Worm (Caenorhabditis elegans): ENCODE results near the gene cdd-2.

Gene cdd-2

ce11 chrIV:7501337-7501736 is 46.4 kb downstream of the cdd-2 start, which contains the start of gene F55G1.15:
Gene F55G1.15 (minus strand): TSS chrIV:7501437.
- TF ChIP-seq unc-62 (GFP tag; optimal IDR thresholded peaks at IDR 0.05) (no peak), alr-1 (tag; optimal IDR thresholded peaks at IDR 0.05) (no peak), Y55F3AM.14 (GFP tag; optimal IDR thresholded peaks at IDR 0.05) (no peak), fos-1 (tag; optimal IDR thresholded peaks at IDR 0.05) (no peak), nhr-11 (tag; optimal IDR thresholded peaks at IDR 0.05) (no peak), egl-27 (tag; optimal IDR thresholded peaks at IDR 0.05) (no peak), ama-1 (optimal IDR thresholded peaks at IDR 0.05) (no peak), lin-39 (tag; optimal IDR thresholded peaks at IDR 0.05) (no peak), unc-55 (GFP tag; optimal IDR thresholded peaks at IDR 0.05) (no peak), ztf-1 (GFP tag; conservative IDR thresholded peaks at IDR 0.05) (no peak), nhr-6 (tag; optimal IDR thresholded peaks at IDR 0.05) (no peak), mbf-1 (tag; optimal IDR thresholded peaks at IDR 0.05) (no peak), nhr-21 (tag; optimal IDR thresholded peaks at IDR 0.05) (no peak), ceh-16 (tag; optimal IDR thresholded peaks at IDR 0.05) (no peak), F13H6.1 (tag; optimal IDR thresholded peaks at IDR 0.05) (no peak), nhr-23 (tag; optimal IDR thresholded peaks at IDR 0.05) (no peak), nhr-237 (tag; optimal IDR thresholded peaks at IDR 0.05) (no peak), aly-2 (tag; optimal IDR thresholded peaks at IDR 0.05) (no peak)

- TF ChIP-seq crh-2 (tag; optimal IDR thresholded peaks at IDR 0.05) (no peak), ztf-4 (tag; optimal IDR thresholded peaks at IDR 0.05) (no peak), sma-9 (GFP tag; optimal IDR thresholded peaks at IDR 0.05) (no peak), sma-9 (tag; optimal IDR thresholded peaks at IDR 0.05) (no peak), nhr-21 (tag; optimal IDR thresholded peaks at IDR 0.05) (no peak), ceh-16 (tag; optimal IDR thresholded peaks at IDR 0.05) (no peak)
Measured at ce11 chrIV:7500924-7501323, 46.8 kb downstream of the cdd-2 start.

- TF ChIP-seq F13H6.1 (tag; optimal IDR thresholded peaks at IDR 0.05) = no peak
- TF ChIP-seq snpc-4 (tag; optimal IDR thresholded peaks at IDR 0.05) = peak; percentile 67
- no peak for TF ChIP-seq ztf-11 (tag; optimal IDR thresholded peaks at IDR 0.05)
Measured at ce11 chrIV:7499302-7499701, 48.4 kb downstream of the cdd-2 start.

- TF ChIP-seq sem-4 (tag; optimal IDR thresholded peaks at IDR 0.05) (no peak), dmd-4 (tag; optimal IDR thresholded peaks at IDR 0.05) (no peak)
Measured at ce11 chrIV:7497750-7498149, 49.9 kb downstream of the cdd-2 start, which contains the start of gene egas-4. Gene egas-4 (minus strand): TSS chrIV:7497850.

ce11 chrIV:7497205-7497604 is 50.5 kb downstream of the cdd-2 start:
- TF ChIP-seq ztf-4 (tag; optimal IDR thresholded peaks at IDR 0.05) = no peak
- peak; percentile 39 for TF ChIP-seq fos-1 (tag; optimal IDR thresholded peaks at IDR 0.05)
- peak; percentile 43 for TF ChIP-seq sma-9 (GFP tag; optimal IDR thresholded peaks at IDR 0.05)
- TF ChIP-seq sma-9 (tag; optimal IDR thresholded peaks at IDR 0.05) = no peak
